Worm (Caenorhabditis elegans) whole organism, L1 larva: Measurements from ENCODE around the gene sto-3.

Source experiments
- C16A3.4 ChIP-seq: fragments of 150-350 bp; optimal IDR thresholded peaks from 2 replicates; lab custom pipeline; 2014; ENCODE audit warnings: missing biosample characterization, missing genetic modification characterization
- F16B12.6 ChIP-seq: fragments of 150-350 bp; optimal IDR thresholded peaks from 2 replicates; lab custom pipeline; 2014; ENCODE audit warnings: missing biosample characterization, missing genetic modification characterization
- ama-1 ChIP-seq: fragments of 150-350 bp; optimal IDR thresholded peaks from 2 replicates; lab custom pipeline; 2014
- nhr-12 ChIP-seq: sonication (generic microtip); optimal IDR thresholded peaks from 2 replicates; lab custom pipeline; 2017; ENCODE audit warnings: missing biosample characterization, missing genetic modification characterization
- nhr-77 ChIP-seq: fragments of 150-350 bp; optimal IDR thresholded peaks from 2 replicates; lab custom pipeline; 2014; ENCODE audit warnings: missing biosample characterization, missing genetic modification characterization
- nhr-85 ChIP-seq: sonication (generic microtip); peaks from one replicate; lab custom pipeline; 2016; ENCODE audit warnings: missing genetic modification characterization, inconsistent platforms, missing compliant biosample characterization
- nhr-90 ChIP-seq: sonication (generic microtip); optimal IDR thresholded peaks from 2 replicates; lab custom pipeline; 2016; ENCODE audit warnings: mild to moderate bottlenecking, missing genetic modification characterization, missing compliant biosample characterization; ENCODE audit not compliant: poor library complexity
- pag-3 ChIP-seq: sonication (generic microtip); optimal IDR thresholded peaks from 2 replicates; lab custom pipeline; 2017; ENCODE audit warnings: missing genetic modification characterization, mild to moderate bottlenecking, missing compliant biosample characterization, antibody characterized with exemption, borderline replicate concordance; ENCODE audit not compliant: insufficient read depth
- sup-37 ChIP-seq: fragments of 200-800 bp; sonication (Bioruptor generic); optimal IDR thresholded peaks from 2 replicates; lab custom pipeline; 2018; ENCODE audit warnings: mild to moderate bottlenecking, missing genetic modification characterization, missing compliant biosample characterization
- ztf-11 ChIP-seq, 2 experiments: sonication (generic microtip); optimal IDR thresholded peaks; 2 replicates each; lab custom pipeline; 2016 to 2017; ENCODE audit warnings: missing genetic modification characterization in 2 of 2, missing biosample characterization in 1 of 2, missing compliant biosample characterization in 1 of 2

DNA sequence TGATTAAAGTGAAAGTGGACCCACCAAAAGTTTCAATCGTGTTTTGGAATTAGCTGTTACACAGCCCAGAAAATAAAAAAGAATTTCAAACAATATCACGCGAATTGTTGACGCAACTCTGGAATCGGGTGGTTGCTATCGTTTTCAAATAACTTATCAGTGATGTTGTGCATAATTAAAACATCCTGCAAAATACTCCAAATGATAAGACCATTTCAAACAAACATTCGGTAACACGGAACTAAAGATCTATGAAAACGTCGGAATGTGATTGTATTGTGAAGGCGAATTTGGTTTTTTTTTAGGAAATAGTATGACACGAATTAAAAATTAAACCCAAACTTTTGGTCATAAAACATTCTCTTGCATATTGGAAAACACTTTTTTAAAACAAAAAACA, 6.7 kb upstream of the sto-3 start, which contains the start of gene spp-30:
- TF ChIP-seq nhr-12: no peak
- no peak for TF ChIP-seq C16A3.4 (tag; lab: Kevin White, UChicago)
- TF ChIP-seq pag-3 (tag; lab: Kevin White, UChicago): no peak
- TF ChIP-seq sup-37: no peak
- TF ChIP-seq F16B12.6 (tag; lab: Kevin White, UChicago): no peak
- TF ChIP-seq ztf-11 (tag; optimal IDR thresholded peaks at IDR 0.05; lab: Kevin White, UChicago): no peak
- TF ChIP-seq nhr-77 (tag; lab: Kevin White, UChicago): no peak
- TF ChIP-seq nhr-85: no peak
- TF ChIP-seq nhr-90 (tag; lab: Kevin White, UChicago): no peak
- TF ChIP-seq ama-1 (lab: Kevin White, UChicago): no peak
